Worm (Caenorhabditis elegans): ENCODE measurements around the gene fbxb-91.

ce11 chrII:3748719-3749118 is 1.9 kb downstream of the fbxb-91 start, which contains the start of gene fbxb-90:
- TF ChIP-seq F13C5.2 (tag; optimal IDR thresholded peaks at IDR 0.05) (no peak), ets-7 (tag; optimal IDR thresholded peaks at IDR 0.05) (no peak)

Data from whole organism, early embryonic.